Fruit fly (Drosophila melanogaster) whole organism, prepupa: ENCODE results near the gene Gr28b.

Experiments used
- CG11762 ChIP-seq: fragments of 200-800 bp; sonication (Bioruptor generic); optimal IDR thresholded peaks from 3 replicates; lab custom pipeline; 2016; ENCODE audit warnings: missing biosample characterization, missing genetic modification characterization; ENCODE audit not compliant: insufficient read depth
- CG6163 ChIP-seq: fragments of 200-800 bp; sonication (Bioruptor generic); IDR thresholded peaks from 3 replicates; pipeline ENCODE4 v1.3.6; 2022; ENCODE audit warnings: missing biosample characterization, missing genetic modification characterization
- CG7368 ChIP-seq: fragments of 200-800 bp; sonication (Bioruptor generic); optimal IDR thresholded peaks from 3 replicates; lab custom pipeline; 2016; ENCODE audit warnings: missing biosample characterization, missing genetic modification characterization
- Lpt ChIP-seq: fragments of 200-800 bp; sonication (Bioruptor generic); optimal IDR thresholded peaks from 3 replicates; lab custom pipeline; 2016; ENCODE audit warnings: missing biosample characterization, missing genetic modification characterization
- Met ChIP-seq: fragments of 200-800 bp; sonication (Bioruptor generic); optimal IDR thresholded peaks from 3 replicates; lab custom pipeline; 2016; ENCODE audit warnings: missing biosample characterization, missing genetic modification characterization
- fd59A ChIP-seq: fragments of 200-800 bp; sonication (Bioruptor generic); optimal IDR thresholded peaks from 2 replicates; lab custom pipeline; 2017; ENCODE audit warnings: missing biosample characterization, mild to moderate bottlenecking, missing genetic modification characterization, missing genetic modification reagents

dm6 chr2L:7473248-7473647 lies 11.2 kb upstream of the Gr28b start:
- no peak for TF ChIP-seq CG6163 (GFP tag; lab: Robert Waterston, UW)
- no peak for TF ChIP-seq fd59A (GFP tag; lab: Kevin White, UChicago)
- TF ChIP-seq Lpt (GFP tag; lab: Kevin White, UChicago) = no peak
- TF ChIP-seq Met (GFP tag; lab: Kevin White, UChicago) = no peak
- TF ChIP-seq CG7368 (GFP tag; lab: Kevin White, UChicago) = no peak
- no peak for TF ChIP-seq CG11762 (GFP tag; lab: Kevin White, UChicago)
